Fruit fly (Drosophila melanogaster) whole organism: ENCODE measurements around the gene CG33191.
A peak's percentile ranks its signal among the peaks of the same experiment; 100 is the strongest.

Experiments used
- CG8478 ChIP-seq: fragments of >200 bp; optimal IDR thresholded peaks from 2 replicates; lab custom pipeline; 2018; ENCODE audit warnings: inconsistent platforms
- Dll ChIP-seq: fragments of >200 bp; optimal IDR thresholded peaks from 2 replicates; lab custom pipeline; 2017
- EcR ChIP-seq, 2 experiments: fragments of >200 bp; optimal IDR thresholded peaks; 2 replicates each; lab custom pipeline; 2017; ENCODE audit warnings: missing biosample characterization in 2 of 2, missing genetic modification characterization in 2 of 2, missing genetic modification reagents in 2 of 2
- pan ChIP-seq: fragments of >200 bp; optimal IDR thresholded peaks from 2 replicates; lab custom pipeline; 2017
- psq ChIP-seq: fragments of >200 bp; optimal IDR thresholded peaks from 2 replicates; lab custom pipeline; 2017
- usp ChIP-seq: fragments of >200 bp; optimal IDR thresholded peaks from 2 replicates; lab custom pipeline; 2017; ENCODE audit warnings: missing biosample characterization, missing genetic modification characterization, mixed read lengths

CG33191 gene

dm6 chr3R:8799866-8800265, 20.1 kb upstream of the CG33191 start:
- TF ChIP-seq CG8478 (lab: Kevin White, UChicago) = no peak
- no peak for TF ChIP-seq pan (lab: Kevin White, UChicago)
- TF ChIP-seq psq (lab: Kevin White, UChicago) = no peak
- TF ChIP-seq EcR (GFP tag; optimal IDR thresholded peaks at IDR 0.05; lab: Kevin White, UChicago) = no peak
- TF ChIP-seq Dll = no peak
- TF ChIP-seq usp (GFP tag; lab: Kevin White, UChicago) = no peak

dm6 chr3R:8798332-8798731, 18.6 kb upstream of the CG33191 start:
- no peak for TF ChIP-seq usp (GFP tag; lab: Kevin White, UChicago)
- no peak for TF ChIP-seq psq (lab: Kevin White, UChicago)
- no peak for TF ChIP-seq EcR (GFP tag; optimal IDR thresholded peaks at IDR 0.05; lab: Kevin White, UChicago)
- TF ChIP-seq Dll = no peak
- no peak for TF ChIP-seq pan (lab: Kevin White, UChicago)

dm6 chr3R:8794384-8794783, 14.7 kb upstream of the CG33191 start, which contains the start of gene Ir85a:
TSS of gene Ir85a (plus strand) at chr3R:8794684.
- TF ChIP-seq EcR (GFP tag; optimal IDR thresholded peaks at IDR 0.05; lab: Kevin White, UChicago) (no peak), Dll (no peak), usp (GFP tag; lab: Kevin White, UChicago) (no peak), pan (lab: Kevin White, UChicago) (no peak), psq (lab: Kevin White, UChicago) (no peak), CG8478 (lab: Kevin White, UChicago) (no peak)

- TF ChIP-seq usp (GFP tag; lab: Kevin White, UChicago) = no peak
These were observed 14.0 kb upstream of the CG33191 start for dm6 chr3R:8793726-8794125.

- TF ChIP-seq CG8478 (lab: Kevin White, UChicago) = no peak
- TF ChIP-seq Dll = peak; percentile 16
- TF ChIP-seq pan (lab: Kevin White, UChicago) = peak; percentile 39
These were observed 12.9 kb upstream of the CG33191 start for dm6 chr3R:8792463-8793175.

- TF ChIP-seq CG8478 (lab: Kevin White, UChicago) = no peak
- no peak for TF ChIP-seq Dll
- no peak for TF ChIP-seq pan (lab: Kevin White, UChicago)
- no peak for TF ChIP-seq psq (lab: Kevin White, UChicago)
- no peak for TF ChIP-seq EcR (GFP tag; optimal IDR thresholded peaks at IDR 0.05; lab: Kevin White, UChicago)
- TF ChIP-seq usp (GFP tag; lab: Kevin White, UChicago) = no peak
These were observed 9.1 kb upstream of the CG33191 start for dm6 chr3R:8788722-8789400.

- no peak for TF ChIP-seq CG8478 (lab: Kevin White, UChicago)
These were observed 8.0 kb upstream of the CG33191 start for dm6 chr3R:8787538-8788282.

dm6 chr3R:8785451-8785850, 5.7 kb upstream of the CG33191 start:
- TF ChIP-seq psq (lab: Kevin White, UChicago) = no peak
- TF ChIP-seq pan (lab: Kevin White, UChicago) = no peak
- TF ChIP-seq EcR (GFP tag; optimal IDR thresholded peaks at IDR 0.05; lab: Kevin White, UChicago) = no peak
- no peak for TF ChIP-seq Dll
- no peak for TF ChIP-seq usp (GFP tag; lab: Kevin White, UChicago)
- TF ChIP-seq CG8478 (lab: Kevin White, UChicago) = no peak

dm6 chr3R:8784788-8785187, 5.1 kb upstream of the CG33191 start:
- TF ChIP-seq CG8478 (lab: Kevin White, UChicago) = no peak
- TF ChIP-seq psq (lab: Kevin White, UChicago) = no peak
- TF ChIP-seq pan (lab: Kevin White, UChicago) = no peak
- no peak for TF ChIP-seq usp (GFP tag; lab: Kevin White, UChicago)
- TF ChIP-seq EcR (GFP tag; optimal IDR thresholded peaks at IDR 0.05; lab: Kevin White, UChicago) = no peak
- no peak for TF ChIP-seq Dll

dm6 chr3R:8780689-8781088, 966 bp upstream of the CG33191 start, which contains the start of gene CG33189:
TSS of gene CG33189 (minus strand) at chr3R:8780789.
- TF ChIP-seq usp (GFP tag; lab: Kevin White, UChicago) (no peak), Dll (no peak), pan (lab: Kevin White, UChicago) (no peak), EcR (GFP tag; optimal IDR thresholded peaks at IDR 0.05; lab: Kevin White, UChicago) (no peak), CG8478 (lab: Kevin White, UChicago) (no peak), psq (lab: Kevin White, UChicago) (no peak)

- TF ChIP-seq psq (lab: Kevin White, UChicago) = no peak
- no peak for TF ChIP-seq CG8478 (lab: Kevin White, UChicago)
- no peak for TF ChIP-seq usp (GFP tag; lab: Kevin White, UChicago)
- TF ChIP-seq Dll = no peak
- no peak for TF ChIP-seq EcR (GFP tag; optimal IDR thresholded peaks at IDR 0.05; lab: Kevin White, UChicago)
- no peak for TF ChIP-seq pan (lab: Kevin White, UChicago)
These were observed 6.6 kb downstream of the CG33191 start, which contains the start of gene CG34301 for dm6 chr3R:8773135-8773534. TSS of gene CG34301 (plus strand) at chr3R:8773435.

- TF ChIP-seq psq (lab: Kevin White, UChicago) (no peak), EcR (GFP tag; optimal IDR thresholded peaks at IDR 0.05; lab: Kevin White, UChicago) (no peak), pan (lab: Kevin White, UChicago) (no peak), usp (GFP tag; lab: Kevin White, UChicago) (no peak), Dll (no peak), CG8478 (lab: Kevin White, UChicago) (no peak)
These were observed 7.1 kb downstream of the CG33191 start, which contains the start of gene CG13318 for dm6 chr3R:8772591-8772990. TSS of gene CG13318 (minus strand) at chr3R:8772691.
